Worm (Caenorhabditis elegans): ENCODE measurements around the gene C01B9.1.

ce11 chrII:13725793-13726192, 45.6 kb upstream of the C01B9.1 start, which contains the start of the genes Y54G9A.7 and bub-3:
- TF ChIP-seq pqm-1 (tag; optimal IDR thresholded peaks at IDR 0.05) (no peak), mep-1 (tag; optimal IDR thresholded peaks at IDR 0.05) (no peak), nhr-237 (tag; optimal IDR thresholded peaks at IDR 0.05) (no peak), jun-1 (tag; optimal IDR thresholded peaks at IDR 0.05) (no peak), unc-62 (GFP tag; optimal IDR thresholded peaks at IDR 0.05) (no peak)

All from whole organism, L1 larva.